Worm (Caenorhabditis elegans) whole organism, mixed stage, embryonic: Measurements from ENCODE around the gene gex-4.

ENCODE experiments used
- elt-3 ChIP-seq: fragments of 150-350 bp; optimal IDR thresholded peaks from 2 replicates; lab custom pipeline; 2014; ENCODE audit warnings: missing biosample characterization, missing genetic modification characterization
- nhr-12 ChIP-seq: fragments of 150-350 bp; optimal IDR thresholded peaks from 2 replicates; lab custom pipeline; 2014; ENCODE audit warnings: missing biosample characterization, missing genetic modification characterization
- nhr-28 ChIP-seq: fragments of 150-350 bp; optimal IDR thresholded peaks from 2 replicates; lab custom pipeline; 2014; ENCODE audit warnings: missing biosample characterization, missing genetic modification characterization
- snpc-4 ChIP-seq: fragments of 150-350 bp; optimal IDR thresholded peaks from 2 replicates; lab custom pipeline; 2014; ENCODE audit warnings: missing biosample characterization, missing genetic modification characterization
- sptf-1 ChIP-seq: sonication (generic microtip); optimal IDR thresholded peaks from 2 replicates; lab custom pipeline; 2017; ENCODE audit warnings: mild to moderate bottlenecking, missing genetic modification characterization, moderate library complexity, missing compliant biosample characterization
- ztf-11 ChIP-seq: fragments of 150-350 bp; optimal IDR thresholded peaks from 2 replicates; lab custom pipeline; 2014; ENCODE audit warnings: missing biosample characterization, missing genetic modification characterization

DNA sequence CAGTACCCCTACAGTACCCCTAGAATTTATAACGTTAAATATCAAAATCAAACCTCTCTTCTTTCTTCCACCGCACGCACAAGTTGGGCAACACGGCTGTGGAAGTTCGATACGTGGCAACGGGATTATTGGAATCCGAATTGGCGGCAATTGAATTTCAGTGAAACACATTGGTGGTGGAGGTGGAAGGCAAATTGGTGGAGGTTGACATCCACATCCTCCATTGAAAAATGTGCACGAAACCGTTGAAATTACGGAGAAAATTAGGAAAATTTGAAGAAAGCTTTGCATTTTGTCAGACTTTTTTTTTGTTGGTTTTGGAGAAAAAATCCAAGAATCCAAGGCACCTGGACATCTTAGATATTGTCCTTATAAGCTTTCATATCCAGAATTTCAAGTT, 16.9 kb upstream of the gex-4 start:
- no peak for TF ChIP-seq ztf-11 (tag; lab: Kevin White, UChicago)
- no peak for TF ChIP-seq elt-3 (tag; lab: Kevin White, UChicago)
- TF ChIP-seq nhr-28, result no peak
- no peak for TF ChIP-seq nhr-12 (tag; lab: Kevin White, UChicago)
- no peak for TF ChIP-seq snpc-4 (tag; lab: Kevin White, UChicago)
- TF ChIP-seq sptf-1 (tag; lab: Kevin White, UChicago), result no peak
